Worm (Caenorhabditis elegans): ENCODE data around the gene math-5.

DNA sequence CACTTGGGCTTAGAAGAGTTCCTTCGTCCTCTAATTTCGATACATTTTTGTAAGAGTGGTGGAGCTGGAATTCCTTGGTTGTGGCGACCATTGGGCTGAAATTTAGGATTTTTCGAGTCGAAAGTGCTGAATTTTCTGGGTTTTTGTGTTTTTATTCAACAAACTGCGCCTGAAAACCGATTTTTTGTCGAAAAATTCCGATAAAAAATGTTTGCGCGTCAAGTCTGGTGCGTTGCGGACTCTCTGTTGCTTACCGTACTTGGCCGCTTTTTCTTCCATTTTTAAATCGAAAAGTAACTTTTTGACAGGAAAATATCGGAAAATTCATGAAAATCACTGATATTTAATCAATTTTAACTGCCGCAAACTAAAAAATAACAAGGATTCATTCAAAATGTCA, 35.3 kb upstream of the math-5 start, which contains the start of gene bath-4:
- TF ChIP-seq egl-27 (tag; optimal IDR thresholded peaks at IDR 0.05), result no peak
- no peak for TF ChIP-seq spr-3 (GFP tag; optimal IDR thresholded peaks at IDR 0.05)
- TF ChIP-seq lin-15B (tag; optimal IDR thresholded peaks at IDR 0.05), result no peak
- TF ChIP-seq nhr-111 (GFP tag; optimal IDR thresholded peaks at IDR 0.05), result no peak
